Worm (Caenorhabditis elegans): Measurements from ENCODE around the gene par-4.

The par-4 gene

ce11 chrV:18109449-18109848 lies 11.0 kb downstream of the par-4 start:
- TF ChIP-seq nfya-1 (tag; optimal IDR thresholded peaks at IDR 0.05; ENCODE audit: borderline replicate concordance, insufficient read depth) (no peak), hrde-1 (tag; optimal IDR thresholded peaks at IDR 0.05; ENCODE audit: borderline replicate concordance) (no peak), K11D2.4 (GFP tag; IDR thresholded peaks at IDR 0.05) (no peak), Y53F4B.3 (GFP tag; IDR thresholded peaks at IDR 0.05) (no peak), nhr-90 (tag; optimal IDR thresholded peaks at IDR 0.05) (no peak), unc-130 (GFP tag; optimal IDR thresholded peaks at IDR 0.05) (no peak), mel-28 (tag; optimal IDR thresholded peaks at IDR 0.05; ENCODE audit: borderline replicate concordance) (no peak), ztf-6 (GFP tag; IDR thresholded peaks at IDR 0.05) (no peak), dox-1 (GFP tag; IDR thresholded peaks at IDR 0.05) (no peak), attf-5 (GFP tag; optimal IDR thresholded peaks at IDR 0.05) (no peak), ekl-4 (GFP tag; IDR thresholded peaks at IDR 0.05) (no peak)

- TF ChIP-seq attf-5 (GFP tag; optimal IDR thresholded peaks at IDR 0.05) (peak; percentile 13), mcd-1 (GFP tag; IDR thresholded peaks at IDR 0.05) (peak; percentile 83), cebp-1 (GFP tag; IDR thresholded peaks at IDR 0.05) (peak; percentile 93), cebp-1 (tag; optimal IDR thresholded peaks at IDR 0.05) (peak; percentile 90)
Measured at ce11 chrV:18115054-18115453, 16.6 kb downstream of the par-4 start.

ce11 chrV:18123639-18124038 lies 25.2 kb downstream of the par-4 start, which contains the start of gene fbxa-107:
TSS of gene fbxa-107 (plus strand) at chrV:18123939.
- no peak for TF ChIP-seq madf-3 (GFP tag; IDR thresholded peaks at IDR 0.05)
- no peak for TF ChIP-seq athp-1 (tag; optimal IDR thresholded peaks at IDR 0.05)
- TF ChIP-seq F37B4.10 (GFP tag; IDR thresholded peaks at IDR 0.05), result no peak
- TF ChIP-seq rcor-1 (GFP tag; IDR thresholded peaks at IDR 0.05), result no peak
- no peak for TF ChIP-seq ztf-3 (GFP tag; optimal IDR thresholded peaks at IDR 0.05)
- no peak for TF ChIP-seq ccch-3 (GFP tag; optimal IDR thresholded peaks at IDR 0.05)
- TF ChIP-seq xnd-1 (tag; optimal IDR thresholded peaks at IDR 0.05), result no peak
- TF ChIP-seq Y67H2A.10 (GFP tag; conservative IDR thresholded peaks at IDR 0.05), result no peak

- TF ChIP-seq somi-1 (GFP tag; optimal IDR thresholded peaks at IDR 0.05), result no peak
Measured at ce11 chrV:18125075-18125474, 26.6 kb downstream of the par-4 start, which contains the start of gene fbxa-210. TSS of gene fbxa-210 (plus strand) at chrV:18125375.

ce11 chrV:18127192-18127591 lies 28.7 kb downstream of the par-4 start, which contains the start of gene fbxa-211:
TSS of gene fbxa-211 (plus strand) at chrV:18127519.
- peak; percentile 43 for TF ChIP-seq F49E8.2 (tag; optimal IDR thresholded peaks at IDR 0.05; ENCODE audit: insufficient read depth)
- no peak for TF ChIP-seq C17E4.6 (GFP tag; IDR thresholded peaks at IDR 0.05)
- TF ChIP-seq snpc-1.3 (tag; optimal IDR thresholded peaks at IDR 0.05; ENCODE audit: insufficient read depth), result peak; percentile 32
- no peak for TF ChIP-seq snpc-4 (GFP tag; optimal IDR thresholded peaks at IDR 0.05)
- TF ChIP-seq snpc-4 (tag; optimal IDR thresholded peaks at IDR 0.05), result no peak
- no peak for TF ChIP-seq D2030.7 (GFP tag; IDR thresholded peaks at IDR 0.05)
- TF ChIP-seq ztf-18 (tag; optimal IDR thresholded peaks at IDR 0.05), result no peak
- TF ChIP-seq hsf-1 (GFP tag; IDR thresholded peaks at IDR 0.05), result no peak
- TF ChIP-seq athp-1 (tag; optimal IDR thresholded peaks at IDR 0.05), result no peak
- TF ChIP-seq efl-1 (GFP tag; optimal IDR thresholded peaks at IDR 0.05), result no peak
- TF ChIP-seq lsl-1 (GFP tag; optimal IDR thresholded peaks at IDR 0.05), result peak; percentile 71
- TF ChIP-seq sdz-38 (tag; optimal IDR thresholded peaks at IDR 0.05), result no peak
- TF ChIP-seq tbx-9 (tag; optimal IDR thresholded peaks at IDR 0.05; ENCODE audit: borderline replicate concordance), result no peak
- no peak for TF ChIP-seq dpl-1 (GFP tag; optimal IDR thresholded peaks at IDR 0.05)
- no peak for TF ChIP-seq T26A5.8 (tag; optimal IDR thresholded peaks at IDR 0.05)
- no peak for TF ChIP-seq ceh-40 (GFP tag; IDR thresholded peaks at IDR 0.05)
- no peak for TF ChIP-seq tbp1 (GFP tag; optimal IDR thresholded peaks at IDR 0.05)
- no peak for TF ChIP-seq ztf-6 (GFP tag; IDR thresholded peaks at IDR 0.05)

All from whole organism, young adult.